Fruit fly (Drosophila melanogaster) whole organism, embryonic: Measurements from ENCODE around the gene cerv.

ENCODE experiments used
- B-H2 ChIP-seq: fragments of 200-800 bp; sonication (Bioruptor generic); optimal IDR thresholded peaks from 2 replicates; lab custom pipeline; 2018; ENCODE audit warnings: missing biosample characterization, mild to moderate bottlenecking, missing genetic modification characterization
- BtbVII ChIP-seq: fragments of 200-800 bp; sonication (Bioruptor generic); optimal IDR thresholded peaks from 3 replicates; lab custom pipeline; 2017; ENCODE audit warnings: missing biosample characterization, mild to moderate bottlenecking, missing genetic modification characterization
- CG10209 ChIP-seq: fragments of 200-800 bp; sonication (Bioruptor generic); optimal IDR thresholded peaks from 3 replicates; lab custom pipeline; 2017; ENCODE audit warnings: missing biosample characterization, mild to moderate bottlenecking, missing genetic modification characterization, missing genetic modification reagents
- CG12769 ChIP-seq: fragments of 200-800 bp; sonication (Bioruptor generic); optimal IDR thresholded peaks from 2 replicates; lab custom pipeline; 2019; ENCODE audit warnings: missing biosample characterization, mild to moderate bottlenecking, missing genetic modification characterization, moderate library complexity
- CG16863 ChIP-seq: fragments of 200-800 bp; sonication (Bioruptor generic); optimal IDR thresholded peaks from 3 replicates; lab custom pipeline; 2016; ENCODE audit warnings: missing biosample characterization, missing genetic modification characterization
- CG18011 ChIP-seq: fragments of 200-800 bp; sonication (Bioruptor generic); optimal IDR thresholded peaks from 2 replicates; lab custom pipeline; 2017; ENCODE audit warnings: missing biosample characterization, missing genetic modification characterization, mild to moderate bottlenecking, moderate library complexity, missing genotype
- CG2875 ChIP-seq: fragments of 200-800 bp; sonication (Bioruptor generic); optimal IDR thresholded peaks from 2 replicates; lab custom pipeline; 2017; ENCODE audit warnings: missing biosample characterization, mild to moderate bottlenecking, missing genetic modification characterization, missing genetic modification reagents
- CG31441 ChIP-seq: fragments of 200-800 bp; sonication (Bioruptor generic); IDR thresholded peaks from 2 replicates; pipeline ENCODE4 v1.3.6; 2022; ENCODE audit warnings: missing biosample characterization, missing genetic modification characterization
- CG32767 ChIP-seq: fragments of 200-800 bp; sonication (Bioruptor generic); IDR thresholded peaks from 2 replicates; pipeline ENCODE4 v1.3.6; 2022; ENCODE audit warnings: missing biosample characterization, missing genetic modification characterization
- CG33557 ChIP-seq: fragments of 200-800 bp; sonication (Bioruptor generic); optimal IDR thresholded peaks from 2 replicates; lab custom pipeline; 2019; ENCODE audit warnings: missing biosample characterization, mild to moderate bottlenecking, missing genetic modification characterization, moderate library complexity
- CG34422 ChIP-seq: fragments of 200-800 bp; sonication (Bioruptor generic); IDR thresholded peaks from 3 replicates; pipeline ENCODE4 v1.3.6; 2022; ENCODE audit warnings: missing biosample characterization, missing genetic modification characterization
- CG4707 ChIP-seq: fragments of 200-800 bp; sonication (Bioruptor generic); optimal IDR thresholded peaks from 2 replicates; lab custom pipeline; 2018; ENCODE audit warnings: missing biosample characterization, mild to moderate bottlenecking, missing genetic modification characterization, moderate library complexity
- CG6813 ChIP-seq: fragments of 200-800 bp; sonication (Bioruptor generic); optimal IDR thresholded peaks from 2 replicates; lab custom pipeline; 2017; ENCODE audit warnings: missing biosample characterization, missing genetic modification characterization, mild to moderate bottlenecking, moderate library complexity, missing genetic modification reagents
- CHES-1-like ChIP-seq: fragments of 200-800 bp; sonication (Bioruptor generic); optimal IDR thresholded peaks from 2 replicates; lab custom pipeline; 2016; ENCODE audit warnings: missing biosample characterization, missing genetic modification characterization
- Chrac-16 ChIP-seq: fragments of 200-800 bp; sonication (Bioruptor generic); optimal IDR thresholded peaks from 3 replicates; lab custom pipeline; 2016; ENCODE audit warnings: missing biosample characterization, missing genetic modification characterization
- CoRest ChIP-seq: fragments of 200-800 bp; sonication (Bioruptor generic); optimal IDR thresholded peaks from 3 replicates; lab custom pipeline; 2018; ENCODE audit warnings: missing biosample characterization, mild to moderate bottlenecking, missing genetic modification characterization, moderate library complexity
- Dbx ChIP-seq: fragments of 200-800 bp; sonication (Bioruptor generic); IDR thresholded peaks from 3 replicates; pipeline ENCODE4 v1.3.6; 2022; ENCODE audit warnings: missing biosample characterization, missing genetic modification characterization
- Ets97D ChIP-seq: fragments of 200-800 bp; sonication (Bioruptor generic); optimal IDR thresholded peaks from 3 replicates; lab custom pipeline; 2016; ENCODE audit warnings: missing biosample characterization, missing genetic modification characterization
- Lhr ChIP-seq: fragments of 200-800 bp; sonication (Bioruptor generic); optimal IDR thresholded peaks from 3 replicates; lab custom pipeline; 2017; ENCODE audit warnings: mild to moderate bottlenecking, missing biosample characterization, missing genetic modification reagents, missing genetic modification characterization
- Lpt ChIP-seq: fragments of >200 bp; optimal IDR thresholded peaks from 2 replicates; lab custom pipeline; 2018; ENCODE audit warnings: missing biosample characterization, missing genetic modification characterization
- MESR4 ChIP-seq: fragments of 200-800 bp; sonication (Bioruptor generic); optimal IDR thresholded peaks from 2 replicates; lab custom pipeline; 2018; ENCODE audit warnings: missing biosample characterization, mild to moderate bottlenecking, missing genetic modification characterization, moderate library complexity
- NC2β ChIP-seq: fragments of 200-800 bp; sonication (Bioruptor generic); optimal IDR thresholded peaks from 2 replicates; lab custom pipeline; 2016; ENCODE audit warnings: missing biosample characterization, missing genetic modification characterization
- Sox102F ChIP-seq: fragments of 200-800 bp; sonication (Bioruptor generic); optimal IDR thresholded peaks from 2 replicates; lab custom pipeline; 2018; ENCODE audit warnings: missing biosample characterization, mild to moderate bottlenecking, missing genetic modification characterization, moderate library complexity
- bab2 ChIP-seq: fragments of 200-800 bp; sonication (Bioruptor generic); optimal IDR thresholded peaks from 2 replicates; lab custom pipeline; 2016; ENCODE audit warnings: missing biosample characterization, missing genetic modification characterization
- bsh ChIP-seq, 2 experiments: fragments of 200-800 bp; sonication (Bioruptor generic); optimal IDR thresholded peaks; 2 replicates each; lab custom pipeline; 2017 to 2018; ENCODE audit warnings: mild to moderate bottlenecking in 2 of 2, missing biosample characterization in 2 of 2, missing genetic modification characterization in 2 of 2, moderate library complexity in 1 of 2
- cato ChIP-seq: fragments of 200-800 bp; sonication (Bioruptor generic); optimal IDR thresholded peaks from 2 replicates; lab custom pipeline; 2016; ENCODE audit warnings: missing biosample characterization, missing genetic modification characterization, borderline replicate concordance
- cg ChIP-seq: fragments of 200-800 bp; sonication (Bioruptor generic); optimal IDR thresholded peaks from 3 replicates; lab custom pipeline; 2019; ENCODE audit warnings: missing biosample characterization, mild to moderate bottlenecking, missing genetic modification characterization, moderate library complexity
- ci ChIP-seq: fragments of 200-800 bp; sonication (Bioruptor generic); IDR thresholded peaks from 3 replicates; pipeline ENCODE4 v1.3.6; 2022; ENCODE audit warnings: missing biosample characterization, missing genetic modification characterization
- croc ChIP-seq: fragments of 200-800 bp; sonication (Bioruptor generic); conservative IDR thresholded peaks from 3 replicates; pipeline ENCODE4 v1.3.6; 2022; ENCODE audit warnings: missing biosample characterization, missing genetic modification characterization
- dan ChIP-seq: fragments of 200-800 bp; sonication (Bioruptor generic); IDR thresholded peaks from 2 replicates; pipeline ENCODE4 v1.3.6; 2022; ENCODE audit warnings: missing biosample characterization, missing genetic modification characterization
- en ChIP-seq: fragments of 200-800 bp; sonication (Bioruptor generic); optimal IDR thresholded peaks from 2 replicates; lab custom pipeline; 2016; ENCODE audit warnings: missing biosample characterization, missing genetic modification characterization
- fd102C ChIP-seq: fragments of 200-800 bp; sonication (Bioruptor generic); optimal IDR thresholded peaks from 2 replicates; lab custom pipeline; 2018; ENCODE audit warnings: missing biosample characterization, mild to moderate bottlenecking, missing genetic modification characterization, moderate library complexity
- fd96Cb ChIP-seq: fragments of 200-800 bp; sonication (Bioruptor generic); optimal IDR thresholded peaks from 2 replicates; lab custom pipeline; 2018; ENCODE audit warnings: missing biosample characterization, mild to moderate bottlenecking, missing genetic modification characterization, moderate library complexity
- grau ChIP-seq: fragments of 200-800 bp; optimal IDR thresholded peaks from 3 replicates; lab custom pipeline; 2019; ENCODE audit warnings: missing biosample characterization, mild to moderate bottlenecking, missing genetic modification characterization, moderate library complexity
- gsb-n ChIP-seq: fragments of 200-800 bp; sonication (Bioruptor generic); optimal IDR thresholded peaks from 3 replicates; lab custom pipeline; 2018; ENCODE audit warnings: missing biosample characterization, mild to moderate bottlenecking, missing genetic modification characterization
- her ChIP-seq: fragments of 200-800 bp; sonication (Bioruptor generic); optimal IDR thresholded peaks from 2 replicates; lab custom pipeline; 2016; ENCODE audit warnings: missing biosample characterization, missing genetic modification characterization
- ken ChIP-seq: fragments of 200-800 bp; sonication (Bioruptor generic); IDR thresholded peaks from 3 replicates; pipeline ENCODE4 v1.3.6; 2022; ENCODE audit warnings: missing biosample characterization, missing genetic modification characterization
- lola ChIP-seq, 3 experiments: fragments of >200 bp in 2 of 3; fragments of 200-800 bp in 1 of 3; sonication (Bioruptor generic) in 1 of 3; optimal IDR thresholded peaks; 2 replicates each; lab custom pipeline; 2017 to 2019; ENCODE audit warnings: missing biosample characterization in 3 of 3, missing genetic modification characterization in 3 of 3, mild to moderate bottlenecking in 1 of 3, moderate library complexity in 1 of 3
- nau ChIP-seq: fragments of 200-800 bp; sonication (Bioruptor generic); optimal IDR thresholded peaks from 3 replicates; lab custom pipeline; 2017; ENCODE audit warnings: missing biosample characterization, mild to moderate bottlenecking, missing genetic modification characterization, missing genetic modification reagents
- nmo ChIP-seq: fragments of 200-800 bp; sonication (Bioruptor generic); optimal IDR thresholded peaks from 2 replicates; lab custom pipeline; 2018; ENCODE audit warnings: missing biosample characterization, mild to moderate bottlenecking, missing genetic modification characterization, moderate library complexity
- salm ChIP-seq: fragments of 200-800 bp; sonication (Bioruptor generic); optimal IDR thresholded peaks from 2 replicates; lab custom pipeline; 2018; ENCODE audit warnings: missing biosample characterization, mild to moderate bottlenecking, missing genetic modification characterization
- sens-2 ChIP-seq: fragments of 200-800 bp; sonication (Bioruptor generic); IDR thresholded peaks from 2 replicates; pipeline ENCODE4 v1.3.6; 2022; ENCODE audit warnings: missing biosample characterization, missing genetic modification characterization
- wdn ChIP-seq: fragments of 200-800 bp; sonication (Bioruptor generic); IDR thresholded peaks from 2 replicates; pipeline ENCODE4 v1.3.6; 2022; ENCODE audit warnings: missing biosample characterization, missing genetic modification characterization
- zen ChIP-seq: fragments of 200-800 bp; sonication (Bioruptor generic); optimal IDR thresholded peaks from 3 replicates; lab custom pipeline; 2018; ENCODE audit warnings: missing biosample characterization, mild to moderate bottlenecking, missing genetic modification characterization, moderate library complexity
- zfh1 ChIP-seq: fragments of 200-800 bp; sonication (Bioruptor generic); IDR thresholded peaks from 3 replicates; pipeline ENCODE4 v1.3.6; 2022; ENCODE audit warnings: missing biosample characterization, missing genetic modification characterization

The cerv gene

DNA sequence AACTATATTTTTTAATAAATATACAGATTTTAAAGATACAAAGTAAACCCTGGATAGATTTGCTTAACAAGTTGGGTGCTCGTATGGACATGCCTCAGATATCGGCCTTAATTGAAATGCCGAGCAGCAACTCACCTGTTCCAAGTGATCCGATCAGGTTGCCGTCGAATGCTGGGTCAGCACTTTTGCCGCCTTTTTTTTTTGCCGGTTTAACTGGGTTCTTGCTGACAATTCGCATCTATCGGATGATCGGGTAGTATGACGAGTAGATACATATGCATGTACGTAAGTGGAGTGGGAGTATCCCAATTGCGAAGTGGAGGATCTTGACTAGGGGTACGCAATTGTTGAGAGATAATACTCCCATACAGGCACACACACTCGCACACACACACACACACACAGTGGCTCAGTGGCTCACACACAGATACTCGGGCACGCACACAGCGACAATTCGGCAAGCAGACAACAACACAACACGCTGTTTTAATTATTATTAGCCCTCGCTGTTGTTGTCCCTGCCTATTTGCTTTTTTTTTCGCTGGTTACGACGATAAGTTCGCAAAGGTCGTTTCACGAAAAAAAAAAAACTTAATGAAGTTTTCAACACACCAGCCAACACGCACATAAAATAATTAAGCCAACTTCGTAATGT is 15.0 kb upstream of the cerv start (continued):
- TF ChIP-seq zen (tag; lab: Kevin White, UChicago) (no peak), BtbVII (no peak), nau (GFP tag; lab: Kevin White, UChicago) (no peak), gsb-n (tag; lab: Kevin White, UChicago) (no peak), sens-2 (no peak), ci (GFP tag; lab: Robert Waterston, UW) (no peak), ken (GFP tag; lab: Robert Waterston, UW) (no peak), cg (GFP tag; lab: Kevin White, UChicago) (peak; percentile 82), Lpt (no peak)
- TF ChIP-seq, all 482 proteins: peak for 6

DNA sequence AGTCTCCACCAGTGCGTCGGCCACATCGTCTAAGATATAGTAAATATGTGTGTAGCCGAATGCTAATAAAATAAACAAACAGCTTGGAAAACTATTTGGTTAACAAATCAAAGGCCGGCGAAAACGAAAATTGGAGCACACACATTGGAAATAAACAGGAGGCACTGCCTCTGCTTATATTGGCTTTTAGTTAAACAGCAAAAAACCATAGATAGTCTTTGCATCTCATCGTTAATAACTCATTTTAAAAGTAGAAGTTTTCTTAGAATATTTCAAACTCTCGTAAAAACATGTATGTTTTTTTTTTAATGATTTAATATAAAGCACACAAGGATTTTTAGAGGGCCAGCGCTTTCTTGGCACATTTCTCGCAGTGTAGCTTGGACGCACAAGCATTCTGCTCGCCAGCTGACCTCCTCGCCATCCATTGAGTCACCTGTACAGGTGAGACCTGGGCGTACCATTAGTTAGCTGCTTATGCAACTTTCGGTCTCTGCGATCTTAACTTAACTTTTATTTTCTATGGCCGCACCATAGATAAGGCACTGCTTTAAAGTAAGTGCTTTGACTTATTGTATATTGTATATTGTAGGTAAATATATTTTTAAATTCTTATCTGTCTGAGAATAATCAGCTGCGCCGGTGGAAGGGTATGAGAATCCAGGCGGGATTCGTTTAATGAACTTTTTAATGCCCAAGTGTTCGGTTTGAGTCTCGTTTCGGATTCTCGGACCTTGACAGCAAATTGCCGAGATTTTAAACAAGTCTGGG is 13.9 kb upstream of the cerv start:
- TF ChIP-seq en: no peak
- TF ChIP-seq Dbx: no peak
- no peak for TF ChIP-seq CG18011
- no peak for TF ChIP-seq CG4707 (GFP tag; lab: Kevin White, UChicago)
- 0 out of 3 replicates have a peak, but pooled peaks have one; percentile 30 for TF ChIP-seq croc
- TF ChIP-seq lola (GFP tag; optimal IDR thresholded peaks at IDR 0.05; lab: Kevin White, UChicago): peak in 1 of 3 experiments; percentile 7
- peak; percentile 29 for TF ChIP-seq Chrac-16 (GFP tag; lab: Kevin White, UChicago)
- TF ChIP-seq bsh (GFP tag; optimal IDR thresholded peaks at IDR 0.05; lab: Kevin White, UChicago): peak in 1 of 2 experiments; percentile 57
- no peak for TF ChIP-seq wdn (GFP tag; lab: Robert Waterston, UW)
- TF ChIP-seq ci (GFP tag; lab: Robert Waterston, UW): peak; percentile 62; the same call in 2 of the 3 replicates
- peak; percentile 49 for TF ChIP-seq CG2875 (GFP tag; lab: Kevin White, UChicago)
- TF ChIP-seq Ets97D (GFP tag; lab: Kevin White, UChicago): no peak
- no peak for TF ChIP-seq zen (tag; lab: Kevin White, UChicago)
- TF ChIP-seq MESR4 (GFP tag; lab: Kevin White, UChicago): no peak
- TF ChIP-seq Lhr (GFP tag; lab: Kevin White, UChicago): no peak
- TF ChIP-seq Sox102F: peak; percentile 58
- no peak for TF ChIP-seq salm (tag; lab: Kevin White, UChicago)
- TF ChIP-seq CG33557 (GFP tag; lab: Kevin White, UChicago): no peak
- peak; percentile 13 for TF ChIP-seq CHES-1-like (GFP tag; lab: Kevin White, UChicago)
- peak; percentile 48 for TF ChIP-seq grau (tag; lab: Kevin White, UChicago)
- no peak for TF ChIP-seq CG12769
- peak; percentile 4 for TF ChIP-seq bab2 (GFP tag; lab: Kevin White, UChicago)
- TF ChIP-seq CG32767 (GFP tag; lab: Robert Waterston, UW): peak; percentile 27; the same call in 1 of the 2 replicates
- TF ChIP-seq nmo (GFP tag; lab: Kevin White, UChicago): peak; percentile 44
- TF ChIP-seq cato (GFP tag; lab: Kevin White, UChicago): no peak
- TF ChIP-seq nau (GFP tag; lab: Kevin White, UChicago): no peak
- TF ChIP-seq zfh1 (GFP tag; lab: Robert Waterston, UW): 0 out of 3 replicates have a peak, but pooled peaks have one; percentile 38
- no peak for TF ChIP-seq fd102C
- peak; percentile 21 for TF ChIP-seq CG16863 (GFP tag; lab: Kevin White, UChicago)
- peak; percentile 41 for TF ChIP-seq CoRest
- peak; percentile 50 for TF ChIP-seq CG6813
- no peak for TF ChIP-seq dan
- no peak for TF ChIP-seq NC2β (GFP tag; lab: Kevin White, UChicago)
- TF ChIP-seq B-H2 (GFP tag; lab: Kevin White, UChicago): no peak
- TF ChIP-seq fd96Cb (tag; lab: Kevin White, UChicago): peak; percentile 28
- TF ChIP-seq her (GFP tag; lab: Kevin White, UChicago): peak; percentile 23
- peak; percentile 29 for TF ChIP-seq CG10209
- 0 out of 3 replicates have a peak, but pooled peaks have one; percentile 37 for TF ChIP-seq CG34422 (GFP tag; lab: Robert Waterston, UW)
- TF ChIP-seq CG31441 (GFP tag; lab: Robert Waterston, UW): peak; percentile 53
